Fruit fly (Drosophila melanogaster): ENCODE results near the gene Reck.

The Reck gene

DNA sequence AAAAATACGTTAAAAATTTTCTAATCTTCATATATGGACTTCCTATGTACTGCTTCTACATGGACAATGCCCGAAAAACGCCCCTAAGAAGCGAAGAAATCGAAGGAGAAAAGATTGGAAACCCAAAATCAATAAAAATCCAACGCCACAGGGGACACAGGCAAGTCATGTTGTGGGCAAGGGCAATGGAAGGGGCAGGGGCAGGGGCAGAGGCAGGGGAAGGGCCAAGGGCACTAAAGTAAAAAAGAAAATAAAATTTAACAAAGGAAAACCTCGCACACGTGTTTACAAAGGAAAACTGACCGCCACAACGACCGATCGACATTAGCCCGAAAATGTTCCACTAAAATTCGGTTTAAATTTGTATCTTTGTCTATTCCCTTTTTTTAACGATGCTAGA, 51.1 kb downstream of the Reck start:
- no peak for TF ChIP-seq fd85E (GFP tag; optimal IDR thresholded peaks at IDR 0.05)
- no peak for TF ChIP-seq CG1621 (tag; optimal IDR thresholded peaks at IDR 0.05)
- no peak for TF ChIP-seq cyc (GFP tag; optimal IDR thresholded peaks at IDR 0.05)
- no peak for TF ChIP-seq CG9139 (GFP tag; optimal IDR thresholded peaks at IDR 0.05)
- TF ChIP-seq CG32006 (GFP tag; optimal IDR thresholded peaks at IDR 0.05) = no peak
- TF ChIP-seq CG8632 (GFP tag; optimal IDR thresholded peaks at IDR 0.05) = no peak
- TF ChIP-seq CG3919 (GFP tag; optimal IDR thresholded peaks at IDR 0.05) = no peak
- no peak for TF ChIP-seq CG15336 (GFP tag; IDR thresholded peaks at IDR 0.05)
- no peak for TF ChIP-seq CG6792 (GFP tag; optimal IDR thresholded peaks at IDR 0.05)
- TF ChIP-seq CG10631 (GFP tag; optimal IDR thresholded peaks at IDR 0.05) = no peak
- TF ChIP-seq Hr38 (GFP tag; optimal IDR thresholded peaks at IDR 0.05) = no peak
- no peak for TF ChIP-seq dsx (GFP tag; optimal IDR thresholded peaks at IDR 0.05; ENCODE audit: poor library complexity, severe bottlenecking)
- TF ChIP-seq esn (GFP tag; optimal IDR thresholded peaks at IDR 0.05) = no peak

DNA sequence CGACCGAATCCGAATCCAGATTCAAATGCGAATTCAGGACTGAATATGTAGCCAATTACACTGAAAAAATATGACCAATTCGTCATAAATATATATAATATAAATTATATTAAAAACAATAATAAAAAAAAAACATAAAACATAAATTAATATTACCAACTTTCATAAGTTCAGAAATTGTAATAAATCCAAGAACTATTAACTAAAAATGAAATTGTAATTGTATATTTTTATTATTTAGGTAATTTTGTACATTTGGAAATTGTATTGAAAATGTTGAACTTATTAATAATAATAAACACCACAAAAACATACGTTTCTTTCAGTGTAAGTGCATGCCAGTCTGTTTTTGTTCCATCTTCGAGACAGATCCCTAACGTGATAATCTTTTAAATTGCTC, 52.8 kb downstream of the Reck start:
- TF ChIP-seq salr (GFP tag; optimal IDR thresholded peaks at IDR 0.05) (no peak), dsx (GFP tag; optimal IDR thresholded peaks at IDR 0.05; ENCODE audit: poor library complexity, severe bottlenecking) (no peak), Ets96B (tag; optimal IDR thresholded peaks at IDR 0.05) (no peak), Smox (GFP tag; optimal IDR thresholded peaks at IDR 0.05) (no peak), CG4318 (GFP tag; optimal IDR thresholded peaks at IDR 0.05) (no peak), CG6792 (GFP tag; optimal IDR thresholded peaks at IDR 0.05) (no peak), net (GFP tag; optimal IDR thresholded peaks at IDR 0.05) (no peak), CG1621 (tag; optimal IDR thresholded peaks at IDR 0.05) (no peak), CG31627 (GFP tag; optimal IDR thresholded peaks at IDR 0.05) (no peak), fd85E (GFP tag; optimal IDR thresholded peaks at IDR 0.05) (no peak), Eip93F (GFP tag; optimal IDR thresholded peaks at IDR 0.05) (no peak), CG8119 (GFP tag; IDR thresholded peaks at IDR 0.05) (no peak), Hr4 (GFP tag; optimal IDR thresholded peaks at IDR 0.05) (no peak), CG11762 (GFP tag; optimal IDR thresholded peaks at IDR 0.05; ENCODE audit: insufficient read depth) (no peak), Sox15 (GFP tag; optimal IDR thresholded peaks at IDR 0.05) (no peak)

DNA sequence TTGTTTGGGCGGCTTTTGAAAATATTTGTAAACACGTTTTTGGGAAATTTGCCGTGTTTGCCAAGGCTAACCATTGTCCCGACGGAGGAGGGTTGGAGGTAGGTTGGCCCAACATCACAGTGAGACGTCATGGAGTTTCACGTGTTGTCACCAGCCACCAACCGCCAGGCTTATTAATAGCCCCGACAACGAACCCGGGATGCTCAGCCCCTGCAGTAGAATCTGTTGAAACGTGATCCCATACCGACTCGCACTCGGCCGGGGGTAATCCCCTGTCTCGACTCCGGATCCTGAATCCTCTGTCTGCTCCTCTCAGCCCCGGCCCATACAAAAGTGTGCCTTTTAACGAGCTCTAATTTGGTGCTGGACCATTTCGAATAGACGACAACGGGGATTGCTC, 53.3 kb downstream of the Reck start:
- no peak for TF ChIP-seq fd59A (GFP tag; optimal IDR thresholded peaks at IDR 0.05)
- TF ChIP-seq Blimp-1 (GFP tag; optimal IDR thresholded peaks at IDR 0.05) = no peak
- TF ChIP-seq CG6163 (GFP tag; IDR thresholded peaks at IDR 0.05) = no peak
- no peak for TF ChIP-seq OdsH (GFP tag; optimal IDR thresholded peaks at IDR 0.05)
- no peak for TF ChIP-seq CG31627 (GFP tag; optimal IDR thresholded peaks at IDR 0.05)
- no peak for TF ChIP-seq Eip78C (GFP tag)
- no peak for TF ChIP-seq CG1621 (tag; optimal IDR thresholded peaks at IDR 0.05)
- TF ChIP-seq CG6808 (GFP tag; optimal IDR thresholded peaks at IDR 0.05) = no peak
- no peak for TF ChIP-seq fkh (GFP tag; optimal IDR thresholded peaks at IDR 0.05)
- TF ChIP-seq pdm3 (GFP tag; optimal IDR thresholded peaks at IDR 0.05) = no peak
- TF ChIP-seq esn (GFP tag; optimal IDR thresholded peaks at IDR 0.05) = no peak
- no peak for TF ChIP-seq svp (GFP tag)

DNA sequence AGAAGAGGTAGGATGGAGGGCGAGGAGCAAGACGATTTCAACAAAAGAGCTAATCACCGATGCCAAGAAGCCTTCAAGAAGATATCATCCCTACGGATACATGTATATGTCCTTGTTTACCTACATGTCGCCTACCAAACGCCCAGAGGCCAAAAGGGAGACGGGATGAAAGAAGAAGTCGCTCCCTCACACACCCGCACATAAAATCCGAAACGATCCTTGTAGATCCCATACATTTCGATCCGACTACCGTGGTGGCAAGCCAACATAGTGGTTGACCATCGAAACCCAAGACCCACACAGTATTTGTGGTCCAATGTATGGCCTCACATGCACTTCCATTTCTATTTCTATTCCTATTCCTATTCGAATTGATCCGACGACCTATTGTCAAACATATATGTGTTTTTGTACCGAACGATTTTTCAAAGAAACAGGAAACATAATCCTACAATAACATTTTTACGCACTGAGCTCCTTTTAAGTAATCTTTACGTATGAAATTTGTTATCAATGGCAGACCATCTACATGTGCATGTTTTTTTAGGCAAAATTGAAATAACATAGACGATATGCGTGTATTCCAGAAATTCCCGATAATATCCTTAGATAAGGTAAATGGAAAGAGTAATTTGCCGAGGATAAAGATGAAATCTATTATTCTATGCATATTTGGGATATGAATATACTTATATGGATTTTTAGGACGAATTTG, 55.1 kb downstream of the Reck start:
- TF ChIP-seq Sox14 (GFP tag; optimal IDR thresholded peaks at IDR 0.05) = no peak
- no peak for TF ChIP-seq CG8632 (GFP tag; optimal IDR thresholded peaks at IDR 0.05)
- TF ChIP-seq net (GFP tag; optimal IDR thresholded peaks at IDR 0.05) = no peak
- TF ChIP-seq Lpt (GFP tag; optimal IDR thresholded peaks at IDR 0.05) = no peak
- no peak for TF ChIP-seq CG8319 (GFP tag; optimal IDR thresholded peaks at IDR 0.05)
- no peak for TF ChIP-seq dac (GFP tag; optimal IDR thresholded peaks at IDR 0.05)
- no peak for TF ChIP-seq CG6808 (GFP tag; optimal IDR thresholded peaks at IDR 0.05)
- TF ChIP-seq CG7368 (GFP tag; optimal IDR thresholded peaks at IDR 0.05) = no peak
- no peak for TF ChIP-seq Smox (GFP tag; optimal IDR thresholded peaks at IDR 0.05)
- TF ChIP-seq Eip75B (GFP tag; optimal IDR thresholded peaks at IDR 0.05) = no peak
- no peak for TF ChIP-seq topi (GFP tag; optimal IDR thresholded peaks at IDR 0.05)
- TF ChIP-seq CG32006 (GFP tag; optimal IDR thresholded peaks at IDR 0.05) = no peak
- no peak for TF ChIP-seq Blimp-1 (GFP tag; optimal IDR thresholded peaks at IDR 0.05)
- no peak for TF ChIP-seq CG6276 (GFP tag; optimal IDR thresholded peaks at IDR 0.05)
- TF ChIP-seq eg (GFP tag; IDR thresholded peaks at IDR 0.05) = no peak
- no peak for TF ChIP-seq pdm3 (GFP tag; optimal IDR thresholded peaks at IDR 0.05)
- TF ChIP-seq acj6 (GFP tag; optimal IDR thresholded peaks at IDR 0.05) = no peak
- no peak for TF ChIP-seq CG6854 (GFP tag; optimal IDR thresholded peaks at IDR 0.05)
- TF ChIP-seq vri (GFP tag; optimal IDR thresholded peaks at IDR 0.05) = no peak

Data from whole organism, prepupa.